Worm (Caenorhabditis elegans) whole organism, L3 larva: Measurements from ENCODE around the gene aos-1.

Experiments
- R02D3.7 ChIP-seq: fragments of 150-350 bp; optimal IDR thresholded peaks from 2 replicates; lab custom pipeline; 2014; ENCODE audit warnings: missing biosample characterization, missing genetic modification characterization
- ZK546.5 ChIP-seq: sonication (generic microtip); optimal IDR thresholded peaks from 2 replicates; lab custom pipeline; 2017; ENCODE audit warnings: missing biosample characterization, missing genetic modification characterization
- aly-2 ChIP-seq: fragments of 150-350 bp; optimal IDR thresholded peaks from 2 replicates; lab custom pipeline; 2014; ENCODE audit warnings: missing biosample characterization, missing genetic modification characterization
- ama-1 ChIP-seq: fragments of 150-350 bp; optimal IDR thresholded peaks from 2 replicates; lab custom pipeline; 2018
- ceh-16 ChIP-seq: sonication (generic microtip); optimal IDR thresholded peaks from 2 replicates; lab custom pipeline; 2017; ENCODE audit warnings: missing biosample characterization, missing genetic modification characterization
- ceh-28 ChIP-seq: fragments of 150-350 bp; optimal IDR thresholded peaks from 2 replicates; lab custom pipeline; 2014; ENCODE audit warnings: missing biosample characterization, missing genetic modification reagents, missing genetic modification characterization
- ceh-82 ChIP-seq: fragments of 150-350 bp; optimal IDR thresholded peaks from 2 replicates; lab custom pipeline; 2014; ENCODE audit warnings: missing biosample characterization, missing genetic modification characterization
- ceh-9 ChIP-seq: sonication (generic microtip); optimal IDR thresholded peaks from 2 replicates; lab custom pipeline; 2018; ENCODE audit warnings: missing biosample characterization, missing genetic modification characterization
- daf-12 ChIP-seq: fragments of 150-350 bp; optimal IDR thresholded peaks from 2 replicates; lab custom pipeline; 2014; ENCODE audit warnings: missing biosample characterization, missing genetic modification reagents, missing genetic modification characterization
- egl-27 ChIP-seq: sonication (generic microtip); optimal IDR thresholded peaks from 4 replicates; lab custom pipeline; 2017; ENCODE audit warnings: missing biosample characterization, missing genetic modification reagents, missing genetic modification characterization
- egl-5 ChIP-seq: fragments of 150-350 bp; optimal IDR thresholded peaks from 2 replicates; lab custom pipeline; 2017; ENCODE audit warnings: missing biosample characterization, missing genetic modification reagents, missing genetic modification characterization, inconsistent platforms
- elt-1 ChIP-seq: fragments of 150-350 bp; optimal IDR thresholded peaks from 2 replicates; lab custom pipeline; 2014; ENCODE audit warnings: missing biosample characterization, missing genetic modification characterization
- elt-2 ChIP-seq: sonication (generic microtip); optimal IDR thresholded peaks from 2 replicates; lab custom pipeline; 2016; ENCODE audit warnings: missing genetic modification reagents, mild to moderate bottlenecking, missing genetic modification characterization, missing compliant biosample characterization
- elt-3 ChIP-seq, 3 experiments: fragments of 150-350 bp in 1 of 3; sonication (generic microtip) in 2 of 3; optimal IDR thresholded peaks; 2 replicates in 2 of 3; 4 replicates in 1 of 3; lab custom pipeline; 2014 to 2017; ENCODE audit warnings: missing biosample characterization in 3 of 3, missing genetic modification characterization in 3 of 3
- eor-1 ChIP-seq, 2 experiments: fragments of 150-350 bp; optimal IDR thresholded peaks; 2 replicates each; lab custom pipeline; 2014 to 2018; ENCODE audit warnings: missing biosample characterization in 2 of 2, missing genetic modification characterization in 2 of 2
- fkh-10 ChIP-seq: sonication (generic microtip); optimal IDR thresholded peaks from 2 replicates; lab custom pipeline; 2017; ENCODE audit warnings: missing biosample characterization, missing genetic modification reagents, missing genetic modification characterization
- fkh-2 ChIP-seq: fragments of 150-350 bp; optimal IDR thresholded peaks from 2 replicates; lab custom pipeline; 2014; ENCODE audit warnings: missing biosample characterization, missing genetic modification reagents, missing genetic modification characterization
- fos-1 ChIP-seq: fragments of 150-350 bp; optimal IDR thresholded peaks from 2 replicates; lab custom pipeline; 2014; ENCODE audit warnings: missing biosample characterization, missing genetic modification characterization
- hmg-11 ChIP-seq: sonication (generic microtip); optimal IDR thresholded peaks from 2 replicates; lab custom pipeline; 2016; ENCODE audit warnings: missing genetic modification characterization, missing compliant biosample characterization
- jun-1 ChIP-seq: fragments of 150-350 bp; optimal IDR thresholded peaks from 2 replicates; lab custom pipeline; 2014; ENCODE audit warnings: missing biosample characterization, missing genetic modification reagents, missing genetic modification characterization
- lin-15B ChIP-seq: fragments of 150-350 bp; optimal IDR thresholded peaks from 2 replicates; lab custom pipeline; 2014; ENCODE audit warnings: missing biosample characterization, missing genetic modification characterization
- lin-39 ChIP-seq: fragments of 150-350 bp; optimal IDR thresholded peaks from 2 replicates; lab custom pipeline; 2018; ENCODE audit warnings: missing biosample characterization, missing genetic modification reagents, missing genetic modification characterization
- lsy-12 ChIP-seq: sonication (generic microtip); optimal IDR thresholded peaks from 2 replicates; lab custom pipeline; 2016; ENCODE audit warnings: mild to moderate bottlenecking, missing genetic modification characterization, missing compliant biosample characterization
- mdl-1 ChIP-seq: fragments of 150-350 bp; optimal IDR thresholded peaks from 2 replicates; lab custom pipeline; 2014; ENCODE audit warnings: missing biosample characterization, missing genetic modification characterization
- mml-1 ChIP-seq: fragments of 150-350 bp; sonication (generic microtip); optimal IDR thresholded peaks from 3 replicates; lab custom pipeline; 2014; ENCODE audit warnings: missing biosample characterization, missing genetic modification characterization
- nfya-1 ChIP-seq: sonication (generic microtip); optimal IDR thresholded peaks from 2 replicates; lab custom pipeline; 2017; ENCODE audit warnings: missing genetic modification characterization, mild to moderate bottlenecking, missing compliant biosample characterization, antibody characterized with exemption, moderate library complexity; ENCODE audit not compliant: insufficient read depth
- nhr-11 ChIP-seq: fragments of 150-350 bp; optimal IDR thresholded peaks from 2 replicates; lab custom pipeline; 2014; ENCODE audit warnings: missing biosample characterization, missing genetic modification characterization
- nhr-12 ChIP-seq: fragments of 150-350 bp; optimal IDR thresholded peaks from 2 replicates; lab custom pipeline; 2014; ENCODE audit warnings: missing biosample characterization, missing genetic modification characterization
- nhr-23 ChIP-seq: fragments of 150-350 bp; optimal IDR thresholded peaks from 2 replicates; lab custom pipeline; 2014; ENCODE audit warnings: missing biosample characterization, missing genetic modification reagents, missing genetic modification characterization
- nhr-237 ChIP-seq: fragments of 150-350 bp; optimal IDR thresholded peaks from 2 replicates; lab custom pipeline; 2014; ENCODE audit warnings: missing biosample characterization, missing genetic modification characterization
- nhr-25 ChIP-seq: sonication (generic microtip); optimal IDR thresholded peaks from 2 replicates; lab custom pipeline; 2017; ENCODE audit warnings: missing biosample characterization, missing genetic modification characterization
- nhr-28 ChIP-seq: fragments of 150-350 bp; optimal IDR thresholded peaks from 2 replicates; lab custom pipeline; 2014; ENCODE audit warnings: missing biosample characterization, missing genetic modification characterization
- nhr-43 ChIP-seq: sonication (generic microtip); optimal IDR thresholded peaks from 2 replicates; lab custom pipeline; 2016; ENCODE audit warnings: mild to moderate bottlenecking, missing genetic modification characterization, missing compliant biosample characterization; ENCODE audit not compliant: poor library complexity, severe bottlenecking
- nhr-67 ChIP-seq: fragments of 150-350 bp; optimal IDR thresholded peaks from 2 replicates; lab custom pipeline; 2014; ENCODE audit warnings: missing biosample characterization, missing genetic modification characterization
- nhr-76 ChIP-seq: fragments of 150-350 bp; sonication (generic microtip); optimal IDR thresholded peaks from 5 replicates; lab custom pipeline; 2014; ENCODE audit warnings: missing biosample characterization, missing genetic modification characterization
- nhr-77 ChIP-seq: fragments of 150-350 bp; optimal IDR thresholded peaks from 2 replicates; lab custom pipeline; 2014; ENCODE audit warnings: missing biosample characterization, missing genetic modification characterization
- pha-4 ChIP-seq: fragments of 150-350 bp; optimal IDR thresholded peaks from 2 replicates; lab custom pipeline; 2014; ENCODE audit warnings: missing biosample characterization, missing genetic modification reagents, missing genetic modification characterization
- pqm-1 ChIP-seq: fragments of 150-350 bp; optimal IDR thresholded peaks from 2 replicates; lab custom pipeline; 2017; ENCODE audit warnings: missing biosample characterization, missing genetic modification characterization, inconsistent platforms
- sea-2 ChIP-seq: fragments of 150-350 bp; sonication (generic microtip); optimal IDR thresholded peaks from 4 replicates; lab custom pipeline; 2014; ENCODE audit warnings: missing biosample characterization, missing genetic modification reagents, missing genetic modification characterization
- skn-1 ChIP-seq: fragments of 150-350 bp; optimal IDR thresholded peaks from 2 replicates; lab custom pipeline; 2014; ENCODE audit warnings: missing biosample characterization, missing genetic modification characterization
- snpc-4 ChIP-seq: fragments of 150-350 bp; optimal IDR thresholded peaks from 2 replicates; lab custom pipeline; 2014; ENCODE audit warnings: missing biosample characterization, missing genetic modification characterization
- tbx-2 ChIP-seq: sonication (generic microtip); optimal IDR thresholded peaks from 2 replicates; lab custom pipeline; 2016; ENCODE audit warnings: mild to moderate bottlenecking, missing genetic modification characterization, missing compliant biosample characterization
- unc-39 ChIP-seq: sonication (generic microtip); optimal IDR thresholded peaks from 4 replicates; lab custom pipeline; 2017; ENCODE audit warnings: missing biosample characterization, missing genetic modification characterization
- unc-62 ChIP-seq: fragments of 150-350 bp; sonication (generic microtip); optimal IDR thresholded peaks from 4 replicates; lab custom pipeline; 2014; ENCODE audit warnings: missing biosample characterization, missing genetic modification reagents, missing genetic modification characterization
- zag-1 ChIP-seq: fragments of 150-350 bp; optimal IDR thresholded peaks from 2 replicates; lab custom pipeline; 2014; ENCODE audit warnings: missing biosample characterization, missing genetic modification characterization
- ztf-11 ChIP-seq: fragments of 150-350 bp; optimal IDR thresholded peaks from 2 replicates; lab custom pipeline; 2014; ENCODE audit warnings: missing biosample characterization, missing genetic modification characterization

aos-1 gene

DNA sequence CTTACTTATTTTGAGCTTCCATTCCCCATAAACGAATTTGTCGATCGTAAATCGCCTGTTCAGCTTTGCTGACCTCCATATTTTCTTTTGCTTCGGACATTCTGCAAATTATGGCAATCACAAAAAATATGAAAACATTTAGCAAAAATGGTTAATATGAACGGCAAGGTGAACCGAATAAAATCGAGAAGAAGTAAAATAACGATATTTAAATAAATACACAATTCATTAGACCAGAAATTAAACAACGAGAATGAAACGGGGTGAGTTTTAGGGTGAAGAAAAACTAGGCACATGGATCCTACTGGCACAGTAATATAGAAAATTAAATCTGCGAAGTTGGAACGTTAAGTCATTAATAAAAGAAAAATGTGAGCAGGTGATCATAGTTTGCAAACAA, at the start of gene aos-1:
aos-1 (minus strand) TSS at position 101 of the 400 bp plus-strand sequence.
- TF ChIP-seq lin-15B (tag; lab: Kevin White, UChicago) (no peak), fkh-10 (no peak), nhr-67 (no peak), hmg-11 (tag; lab: Kevin White, UChicago) (no peak), elt-3 (tag; optimal IDR thresholded peaks at IDR 0.05; lab: Kevin White, UChicago) (no peak), mdl-1 (tag; lab: Kevin White, UChicago) (no peak), fkh-2 (no peak), jun-1 (no peak), nhr-77 (tag; lab: Kevin White, UChicago) (no peak), unc-62 (no peak), zag-1 (tag; lab: Kevin White, UChicago) (no peak), nhr-23 (no peak), elt-1 (no peak), ZK546.5 (tag; lab: Kevin White, UChicago) (no peak), R02D3.7 (no peak)
- TF ChIP-seq, all 47 proteins: peak for 0

DNA sequence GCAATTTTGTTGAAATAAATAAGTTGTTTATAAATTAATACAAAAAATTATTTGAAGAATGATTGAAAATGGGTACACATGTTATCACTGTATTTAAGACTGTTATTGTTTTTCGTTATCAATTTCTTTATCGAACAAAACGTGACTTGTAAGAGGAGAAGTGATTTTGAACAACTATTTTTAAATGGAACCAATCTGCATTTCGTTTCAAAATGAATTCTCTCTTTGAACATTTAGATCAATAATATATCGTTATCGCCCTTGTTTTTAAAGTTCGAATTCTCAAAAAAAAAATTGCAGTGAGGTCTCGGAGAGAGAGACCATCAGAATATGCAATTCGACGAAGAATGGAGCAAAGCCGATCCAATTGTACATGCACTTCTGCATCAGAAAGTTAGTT, 49.1 kb upstream of the aos-1 start, which contains the start of gene cul-5:
cul-5 (plus strand) TSS at position 301 of the 400 bp plus-strand sequence.
- no peak for TF ChIP-seq nhr-12
- TF ChIP-seq pha-4, result peak; percentile 29
- TF ChIP-seq elt-2 (tag; lab: Kevin White, UChicago), result peak; percentile 28
- peak; percentile 35 for TF ChIP-seq pqm-1

DNA sequence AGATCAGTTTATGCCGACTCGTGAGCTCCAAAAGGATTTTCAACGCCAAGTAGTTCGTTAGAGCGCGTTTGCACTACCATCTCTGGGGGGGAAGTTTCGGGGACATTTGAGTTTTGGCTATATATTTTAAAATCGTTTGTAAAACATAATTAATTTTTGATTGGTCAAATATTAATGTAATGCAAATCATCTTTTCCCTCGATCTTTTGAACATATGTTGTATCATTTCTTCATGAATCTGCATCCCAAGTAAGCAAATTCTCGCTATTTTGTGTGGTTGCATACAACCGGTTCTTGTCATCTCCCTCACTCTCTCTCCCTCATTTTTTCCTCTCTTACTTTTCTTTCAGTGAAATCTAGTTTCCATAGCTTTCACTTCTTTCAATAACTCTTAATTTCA, 48.1 kb upstream of the aos-1 start:
- TF ChIP-seq elt-2 (tag; lab: Kevin White, UChicago) (peak; percentile 14), sea-2 (GFP tag; lab: Kevin White, UChicago) (no peak), fos-1 (tag; lab: Kevin White, UChicago) (no peak), nfya-1 (tag; lab: Kevin White, UChicago) (peak; percentile 45), lin-15B (tag; lab: Kevin White, UChicago) (peak; percentile 72), pqm-1 (peak; percentile 9), nhr-43 (tag; lab: Kevin White, UChicago) (peak; percentile 66), fkh-2 (no peak), nhr-12 (no peak), egl-27 (tag; lab: Kevin White, UChicago) (no peak), nhr-67 (no peak), snpc-4 (tag; lab: Kevin White, UChicago) (peak; percentile 45), elt-3 (tag; optimal IDR thresholded peaks at IDR 0.05; lab: Kevin White, UChicago) (no peak), unc-62 (no peak), zag-1 (tag; lab: Kevin White, UChicago) (no peak), eor-1 (tag; optimal IDR thresholded peaks at IDR 0.05; lab: Kevin White, UChicago) (no peak), mdl-1 (tag; lab: Kevin White, UChicago) (no peak), skn-1 (tag; lab: Kevin White, UChicago) (peak; percentile 69), nhr-25 (tag; lab: Kevin White, UChicago) (peak; percentile 85), jun-1 (peak; percentile 10), nhr-237 (no peak), lin-39 (tag; lab: Kevin White, UChicago) (no peak), nhr-23 (peak; percentile 42), fkh-10 (no peak), tbx-2 (tag; lab: Kevin White, UChicago) (no peak), lsy-12 (no peak), hmg-11 (tag; lab: Kevin White, UChicago) (no peak), mml-1 (tag; lab: Kevin White, UChicago) (no peak), ceh-16 (tag; lab: Kevin White, UChicago) (no peak), R02D3.7 (no peak), nhr-28 (no peak), nhr-76 (tag; lab: Kevin White, UChicago) (no peak), elt-1 (no peak), ceh-82 (tag; lab: Kevin White, UChicago) (no peak), ztf-11 (no peak), pha-4 (peak; percentile 73), aly-2 (no peak), egl-5 (no peak), ceh-28 (tag; lab: Kevin White, UChicago) (no peak), daf-12 (tag; lab: Kevin White, UChicago) (no peak), unc-39 (no peak), ZK546.5 (tag; lab: Kevin White, UChicago) (no peak), ama-1 (lab: Kevin White, UChicago) (no peak), ceh-9 (tag; lab: Kevin White, UChicago) (no peak), nhr-11 (no peak)
